Fruit fly (Drosophila melanogaster) whole organism, embryonic: ENCODE results near the gene bwa.

Source experiments
- Atf-2 ChIP-seq: fragments of 200-800 bp; sonication (Bioruptor generic); optimal IDR thresholded peaks from 2 replicates; lab custom pipeline; 2016; ENCODE audit warnings: missing biosample characterization, missing genetic modification characterization
- Atf6 ChIP-seq: fragments of 200-800 bp; sonication (Bioruptor generic); IDR thresholded peaks from 2 replicates; pipeline ENCODE4 v1.3.6; 2022; ENCODE audit warnings: missing biosample characterization, missing genetic modification characterization
- Bdp1 ChIP-seq: fragments of 200-800 bp; sonication (Bioruptor generic); optimal IDR thresholded peaks from 3 replicates; lab custom pipeline; 2016; ENCODE audit warnings: missing biosample characterization, missing genetic modification characterization
- Blimp-1 ChIP-seq: fragments of 200-800 bp; sonication (Bioruptor generic); optimal IDR thresholded peaks from 3 replicates; lab custom pipeline; 2018; ENCODE audit warnings: missing biosample characterization, missing genetic modification characterization, mild to moderate bottlenecking, moderate library complexity, missing genetic modification reagents
- BtbVII ChIP-seq: fragments of 200-800 bp; sonication (Bioruptor generic); optimal IDR thresholded peaks from 3 replicates; lab custom pipeline; 2017; ENCODE audit warnings: missing biosample characterization, mild to moderate bottlenecking, missing genetic modification characterization
- CG1024 ChIP-seq: fragments of 200-800 bp; sonication (Bioruptor generic); IDR thresholded peaks from 2 replicates; pipeline ENCODE4 v1.3.6; 2022; ENCODE audit warnings: missing biosample characterization, missing genetic modification characterization
- CG10462 ChIP-seq: fragments of 200-800 bp; sonication (Bioruptor generic); optimal IDR thresholded peaks from 2 replicates; lab custom pipeline; 2016; ENCODE audit warnings: missing biosample characterization, missing genetic modification characterization
- CG15601 ChIP-seq: fragments of 200-800 bp; sonication (Bioruptor generic); optimal IDR thresholded peaks from 3 replicates; lab custom pipeline; 2019; ENCODE audit warnings: missing biosample characterization, mild to moderate bottlenecking, missing genetic modification characterization, moderate library complexity
- CG1603 ChIP-seq: fragments of 200-800 bp; sonication (Bioruptor generic); optimal IDR thresholded peaks from 2 replicates; lab custom pipeline; 2019; ENCODE audit warnings: missing biosample characterization, mild to moderate bottlenecking, missing genetic modification characterization, moderate library complexity
- CG1647 ChIP-seq: fragments of 200-800 bp; sonication (Bioruptor generic); optimal IDR thresholded peaks from 3 replicates; lab custom pipeline; 2016; ENCODE audit warnings: missing biosample characterization, missing genetic modification characterization
- CG16863 ChIP-seq: fragments of 200-800 bp; sonication (Bioruptor generic); optimal IDR thresholded peaks from 3 replicates; lab custom pipeline; 2016; ENCODE audit warnings: missing biosample characterization, missing genetic modification characterization
- CG30403 ChIP-seq: fragments of 200-800 bp; sonication (Bioruptor generic); optimal IDR thresholded peaks from 3 replicates; lab custom pipeline; 2016; ENCODE audit warnings: missing biosample characterization, missing genetic modification characterization
- CG30431 ChIP-seq: fragments of 200-800 bp; sonication (Bioruptor generic); optimal IDR thresholded peaks from 2 replicates; lab custom pipeline; 2017; ENCODE audit warnings: missing biosample characterization, missing genetic modification characterization
- CG31365 ChIP-seq: fragments of 200-800 bp; sonication (Bioruptor generic); optimal IDR thresholded peaks from 2 replicates; lab custom pipeline; 2018; ENCODE audit warnings: missing biosample characterization, mild to moderate bottlenecking, missing genetic modification characterization
- CG33213 ChIP-seq: fragments of 200-800 bp; sonication (Bioruptor generic); optimal IDR thresholded peaks from 3 replicates; lab custom pipeline; 2016; ENCODE audit warnings: missing biosample characterization, missing genetic modification characterization
- CG6683 ChIP-seq: fragments of 200-800 bp; sonication (Bioruptor generic); optimal IDR thresholded peaks from 2 replicates; lab custom pipeline; 2017; ENCODE audit warnings: missing biosample characterization, mild to moderate bottlenecking, missing genetic modification characterization, missing genetic modification reagents
- CG6689 ChIP-seq: fragments of 200-800 bp; sonication (Bioruptor generic); IDR thresholded peaks from 2 replicates; pipeline ENCODE4 v1.3.6; 2022; ENCODE audit warnings: missing biosample characterization, missing genetic modification characterization
- CG7271 ChIP-seq: fragments of 200-800 bp; sonication (Bioruptor generic); optimal IDR thresholded peaks from 2 replicates; lab custom pipeline; 2018; ENCODE audit warnings: missing biosample characterization, mild to moderate bottlenecking, missing genetic modification characterization, moderate library complexity
- CG8359 ChIP-seq: fragments of 200-800 bp; sonication (Bioruptor generic); optimal IDR thresholded peaks from 2 replicates; lab custom pipeline; 2017; ENCODE audit warnings: missing biosample characterization, mild to moderate bottlenecking, missing genetic modification characterization, borderline replicate concordance
- Chrac-16 ChIP-seq: fragments of 200-800 bp; sonication (Bioruptor generic); optimal IDR thresholded peaks from 3 replicates; lab custom pipeline; 2016; ENCODE audit warnings: missing biosample characterization, missing genetic modification characterization
- CoRest ChIP-seq: fragments of 200-800 bp; sonication (Bioruptor generic); optimal IDR thresholded peaks from 3 replicates; lab custom pipeline; 2018; ENCODE audit warnings: missing biosample characterization, mild to moderate bottlenecking, missing genetic modification characterization, moderate library complexity
- D19A ChIP-seq: fragments of 200-800 bp; optimal IDR thresholded peaks from 3 replicates; lab custom pipeline; 2019; ENCODE audit warnings: missing biosample characterization, mild to moderate bottlenecking, missing genetic modification characterization, moderate library complexity
- Deaf1 ChIP-seq: fragments of 200-800 bp; optimal IDR thresholded peaks from 3 replicates; lab custom pipeline; 2019; ENCODE audit warnings: missing biosample characterization, mild to moderate bottlenecking, missing genetic modification characterization, moderate library complexity
- Dip3 ChIP-seq: fragments of 200-800 bp; sonication (Bioruptor generic); optimal IDR thresholded peaks from 3 replicates; lab custom pipeline; 2016; ENCODE audit warnings: missing biosample characterization, missing genetic modification characterization
- Ets65A ChIP-seq: fragments of 200-800 bp; sonication (Bioruptor generic); peaks from one replicate; lab custom pipeline; 2016; ENCODE audit warnings: missing biosample characterization, missing genetic modification characterization
- HLH4C ChIP-seq: fragments of 200-800 bp; sonication (Bioruptor generic); IDR thresholded peaks from 3 replicates; pipeline ENCODE4 v1.3.6; 2022; ENCODE audit warnings: missing biosample characterization, missing genetic modification characterization; ENCODE audit not compliant: partially characterized antibody
- Nf-YA ChIP-seq: fragments of 200-800 bp; sonication (Bioruptor generic); IDR thresholded peaks from 2 replicates; pipeline ENCODE4 v1.3.6; 2022; ENCODE audit warnings: missing biosample characterization, missing genetic modification characterization
- NfI ChIP-seq: fragments of 200-800 bp; sonication (Bioruptor generic); optimal IDR thresholded peaks from 3 replicates; lab custom pipeline; 2018; ENCODE audit warnings: missing biosample characterization, mild to moderate bottlenecking, missing genetic modification characterization, moderate library complexity
- Ptx1 ChIP-seq: fragments of 200-800 bp; sonication (Bioruptor generic); IDR thresholded peaks from 2 replicates; pipeline ENCODE4 v1.3.6; 2022; ENCODE audit warnings: missing biosample characterization, missing genetic modification characterization
- Scr ChIP-seq: fragments of 200-800 bp; sonication (Bioruptor generic); IDR thresholded peaks from 2 replicates; pipeline ENCODE4 v1.3.6; 2022; ENCODE audit warnings: missing biosample characterization, missing genetic modification characterization; ENCODE audit not compliant: partially characterized antibody
- Six4 ChIP-seq: fragments of 200-800 bp; sonication (Bioruptor generic); optimal IDR thresholded peaks from 2 replicates; lab custom pipeline; 2016; ENCODE audit warnings: missing biosample characterization, missing genetic modification characterization
- Trl ChIP-seq, 3 experiments: fragments of >200 bp in 2 of 3; fragments of 200-800 bp in 1 of 3; sonication (Bioruptor generic) in 1 of 3; optimal IDR thresholded peaks; 2 replicates in 1 of 3; 3 replicates in 2 of 3; lab custom pipeline; 2016 to 2017; ENCODE audit warnings: missing biosample characterization in 1 of 3, missing genetic modification characterization in 1 of 3
- Usf ChIP-seq: fragments of 200-800 bp; sonication (Bioruptor generic); optimal IDR thresholded peaks from 2 replicates; lab custom pipeline; 2017; ENCODE audit warnings: missing genotype, missing biosample characterization, missing genetic modification characterization
- aop ChIP-seq: fragments of 200-800 bp; sonication (Bioruptor generic); IDR thresholded peaks from 2 replicates; pipeline ENCODE4 v1.3.6; 2022; ENCODE audit warnings: missing biosample characterization, missing genetic modification characterization
- btn ChIP-seq: fragments of 200-800 bp; sonication (Bioruptor generic); optimal IDR thresholded peaks from 2 replicates; lab custom pipeline; 2016; ENCODE audit warnings: missing biosample characterization, missing genetic modification characterization
- crc ChIP-seq: fragments of 200-800 bp; sonication (Bioruptor generic); optimal IDR thresholded peaks from 2 replicates; lab custom pipeline; 2016; ENCODE audit warnings: missing biosample characterization, missing genetic modification characterization
- ems ChIP-seq: fragments of 200-800 bp; sonication (Bioruptor generic); optimal IDR thresholded peaks from 3 replicates; lab custom pipeline; 2016; ENCODE audit warnings: missing biosample characterization, missing genetic modification characterization
- gcm2 ChIP-seq: fragments of 200-800 bp; sonication (Bioruptor generic); optimal IDR thresholded peaks from 2 replicates; lab custom pipeline; 2016; ENCODE audit warnings: missing biosample characterization, missing genetic modification characterization
- gfzf ChIP-seq: fragments of 200-800 bp; sonication (Bioruptor generic); optimal IDR thresholded peaks from 2 replicates; lab custom pipeline; 2016; ENCODE audit warnings: missing biosample characterization, mild to moderate bottlenecking, missing genetic modification characterization, moderate library complexity
- gsb-n ChIP-seq: fragments of 200-800 bp; sonication (Bioruptor generic); optimal IDR thresholded peaks from 3 replicates; lab custom pipeline; 2018; ENCODE audit warnings: missing biosample characterization, mild to moderate bottlenecking, missing genetic modification characterization
- hth ChIP-seq: fragments of >200 bp; optimal IDR thresholded peaks from 2 replicates; lab custom pipeline; 2017; ENCODE audit warnings: inconsistent platforms
- inv ChIP-seq: fragments of 200-800 bp; sonication (Bioruptor generic); IDR thresholded peaks from 2 replicates; pipeline ENCODE4 v1.3.6; 2022; ENCODE audit warnings: missing biosample characterization, missing genetic modification characterization; ENCODE audit not compliant: partially characterized antibody
- knrl ChIP-seq: fragments of 200-800 bp; sonication (Bioruptor generic); IDR thresholded peaks from 3 replicates; pipeline ENCODE4 v1.3.6; 2022; ENCODE audit warnings: missing biosample characterization, missing genetic modification characterization; ENCODE audit not compliant: partially characterized antibody
- mirr ChIP-seq: fragments of 200-800 bp; sonication (Bioruptor generic); optimal IDR thresholded peaks from 3 replicates; lab custom pipeline; 2018; ENCODE audit warnings: missing biosample characterization, mild to moderate bottlenecking, missing genetic modification characterization
- phol ChIP-seq: fragments of 200-800 bp; sonication (Bioruptor generic); optimal IDR thresholded peaks from 3 replicates; lab custom pipeline; 2018; ENCODE audit warnings: missing biosample characterization, mild to moderate bottlenecking, missing genetic modification characterization, moderate library complexity
- ro ChIP-seq: fragments of 200-800 bp; sonication (Bioruptor generic); IDR thresholded peaks from 2 replicates; pipeline ENCODE4 v1.3.6; 2022; ENCODE audit warnings: missing biosample characterization, missing genetic modification characterization
- shn ChIP-seq: fragments of 200-800 bp; sonication (Bioruptor generic); optimal IDR thresholded peaks from 3 replicates; lab custom pipeline; 2016; ENCODE audit warnings: missing biosample characterization, missing genetic modification characterization
- sr ChIP-seq: fragments of 200-800 bp; sonication (Bioruptor generic); IDR thresholded peaks from 3 replicates; pipeline ENCODE4 v1.3.6; 2022; ENCODE audit warnings: missing biosample characterization, missing genetic modification characterization
- tio ChIP-seq: fragments of 200-800 bp; sonication (Bioruptor generic); optimal IDR thresholded peaks from 2 replicates; lab custom pipeline; 2017; ENCODE audit warnings: missing biosample characterization, missing genetic modification characterization, inconsistent platforms
- vfl ChIP-seq: fragments of 200-800 bp; sonication (Bioruptor generic); optimal IDR thresholded peaks from 2 replicates; lab custom pipeline; 2016; ENCODE audit warnings: missing biosample characterization, missing genetic modification characterization

bwa gene

dm6 chr2L:20061018-20061657, 5.1 kb upstream of the bwa start, which contains the start of the genes barr and lok (continued):
- peak; percentile 20 for TF ChIP-seq Usf
- peak; percentile 18 for TF ChIP-seq ems
- TF ChIP-seq Chrac-16 = peak; percentile 56
- no peak for TF ChIP-seq CG31365
- TF ChIP-seq Bdp1 = peak; percentile 24
- TF ChIP-seq CG16863 (GFP tag; lab: Kevin White, UChicago) = peak; percentile 42
- no peak for TF ChIP-seq aop
- TF ChIP-seq Ptx1 (GFP tag; lab: Robert Waterston, UW) = peak; percentile 61; the same call in 1 of the 2 replicates
- TF ChIP-seq CG15601 (tag; lab: Kevin White, UChicago) = peak; percentile 30
- no peak for TF ChIP-seq knrl
- no peak for TF ChIP-seq CG6683
- no peak for TF ChIP-seq gcm2 (GFP tag; lab: Kevin White, UChicago)
- no peak for TF ChIP-seq ro
- TF ChIP-seq CG7271 (tag; lab: Kevin White, UChicago) = no peak
- TF ChIP-seq phol (tag; lab: Kevin White, UChicago) = peak; percentile 81
- no peak for TF ChIP-seq hth (lab: Kevin White, UChicago)
- TF ChIP-seq CG33213 (GFP tag; lab: Kevin White, UChicago) = peak; percentile 10
- no peak for TF ChIP-seq gsb-n (tag; lab: Kevin White, UChicago)
- TF ChIP-seq CoRest = peak; percentile 83
- no peak for TF ChIP-seq CG30431
- TF ChIP-seq HLH4C (GFP tag; lab: Robert Waterston, UW) = no peak
- TF ChIP-seq CG8359 (GFP tag; lab: Kevin White, UChicago) = no peak
- no peak for TF ChIP-seq Blimp-1 (GFP tag; lab: Kevin White, UChicago)
- no peak for TF ChIP-seq D19A (tag; lab: Kevin White, UChicago)
- no peak for TF ChIP-seq tio
- TF ChIP-seq sr (GFP tag; lab: Robert Waterston, UW) = no peak
- TF ChIP-seq shn (GFP tag; lab: Kevin White, UChicago) = peak; percentile 59
- TF ChIP-seq mirr = no peak
- no peak for TF ChIP-seq NfI (GFP tag; lab: Kevin White, UChicago)
- 0 out of 2 replicates have a peak, but pooled peaks have one; percentile 8 for TF ChIP-seq Scr (GFP tag; lab: Robert Waterston, UW)
- TF ChIP-seq Nf-YA (GFP tag; lab: Robert Waterston, UW) = no peak
- no peak for TF ChIP-seq inv (GFP tag; lab: Robert Waterston, UW)
- peak; percentile 41 for TF ChIP-seq CG10462 (GFP tag; lab: Kevin White, UChicago)
- TF ChIP-seq btn (GFP tag; lab: Kevin White, UChicago) = no peak
- peak; percentile 19 for TF ChIP-seq vfl (GFP tag; lab: Kevin White, UChicago)
- TF ChIP-seq Deaf1 = no peak
- no peak for TF ChIP-seq Atf6 (GFP tag; lab: Robert Waterston, UW)
- peak; percentile 62 for TF ChIP-seq Atf-2
- no peak for TF ChIP-seq CG6689 (GFP tag; lab: Robert Waterston, UW)
- TF ChIP-seq CG30403 (GFP tag; lab: Kevin White, UChicago) = peak; percentile 81
- TF ChIP-seq Dip3 (GFP tag; lab: Kevin White, UChicago) = peak; percentile 20
- TF ChIP-seq crc = peak; percentile 15
- peak; percentile 17 for TF ChIP-seq CG1603 (tag; lab: Kevin White, UChicago)
- peak; percentile 21 for TF ChIP-seq gfzf
- TF ChIP-seq Trl (optimal IDR thresholded peaks at IDR 0.05; lab: Kevin White, UChicago) = no peak
- TF ChIP-seq Trl (GFP tag; optimal IDR thresholded peaks at IDR 0.05; lab: Kevin White, UChicago) = peak; percentile 17
- peak; percentile 47 for TF ChIP-seq CG1647 (GFP tag; lab: Kevin White, UChicago)
- TF ChIP-seq Ets65A = peak; percentile 97
- no peak for TF ChIP-seq CG1024 (GFP tag; lab: Robert Waterston, UW)
- no peak for TF ChIP-seq BtbVII
- peak; percentile 7 for TF ChIP-seq Six4 (GFP tag; lab: Kevin White, UChicago)
